Fruit fly (Drosophila melanogaster) whole organism, embryonic: ENCODE data around the gene mTerf3.

Experiments used
- Abd-B ChIP-seq: fragments of 200-800 bp; sonication (Bioruptor generic); optimal IDR thresholded peaks from 2 replicates; lab custom pipeline; 2018; ENCODE audit warnings: missing biosample characterization, mild to moderate bottlenecking, missing genetic modification characterization, moderate library complexity
- CG10543 ChIP-seq: fragments of 200-800 bp; sonication (Bioruptor generic); optimal IDR thresholded peaks from 3 replicates; lab custom pipeline; 2017; ENCODE audit warnings: missing biosample characterization, mild to moderate bottlenecking, missing genetic modification characterization, moderate library complexity
- CG11093 ChIP-seq: fragments of 200-800 bp; sonication (Bioruptor generic); IDR thresholded peaks from 3 replicates; pipeline ENCODE4 v1.3.6; 2022; ENCODE audit warnings: missing biosample characterization, missing genetic modification characterization
- CG12659 ChIP-seq: fragments of 200-800 bp; sonication (Bioruptor generic); optimal IDR thresholded peaks from 3 replicates; lab custom pipeline; 2017; ENCODE audit warnings: mild to moderate bottlenecking, missing biosample characterization, missing genetic modification reagents, missing genetic modification characterization
- CG13123 ChIP-seq: fragments of 200-800 bp; sonication (Bioruptor generic); optimal IDR thresholded peaks from 2 replicates; lab custom pipeline; 2016; ENCODE audit warnings: missing biosample characterization, missing genetic modification characterization
- CG13775 ChIP-seq: fragments of 200-800 bp; sonication (Bioruptor generic); optimal IDR thresholded peaks from 3 replicates; lab custom pipeline; 2017; ENCODE audit warnings: missing biosample characterization, mild to moderate bottlenecking, missing genetic modification characterization
- CG14860 ChIP-seq: fragments of 200-800 bp; sonication (Bioruptor generic); IDR thresholded peaks from 3 replicates; pipeline ENCODE4 v1.3.6; 2022; ENCODE audit warnings: missing biosample characterization, missing genetic modification characterization; ENCODE audit not compliant: partially characterized antibody
- CG30403 ChIP-seq: fragments of 200-800 bp; sonication (Bioruptor generic); optimal IDR thresholded peaks from 3 replicates; lab custom pipeline; 2016; ENCODE audit warnings: missing biosample characterization, missing genetic modification characterization
- CG32772 ChIP-seq: fragments of 200-800 bp; sonication (Bioruptor generic); IDR thresholded peaks from 2 replicates; pipeline ENCODE4 v1.3.6; 2022; ENCODE audit warnings: missing biosample characterization, missing genetic modification characterization
- CG3726 ChIP-seq: fragments of 200-800 bp; sonication (Bioruptor generic); IDR thresholded peaks from 3 replicates; pipeline ENCODE4, ENCODE4 v1.3.6; 2022; ENCODE audit warnings: missing biosample characterization, missing genetic modification characterization
- CG3838 ChIP-seq: fragments of 200-800 bp; sonication (Bioruptor generic); optimal IDR thresholded peaks from 3 replicates; lab custom pipeline; 2016; ENCODE audit warnings: missing biosample characterization, missing genetic modification characterization
- CG6654 ChIP-seq: fragments of 200-800 bp; sonication (Bioruptor generic); optimal IDR thresholded peaks from 2 replicates; lab custom pipeline; 2017; ENCODE audit warnings: missing biosample characterization, mild to moderate bottlenecking, missing genetic modification characterization
- CG6791 ChIP-seq: fragments of 200-800 bp; sonication (Bioruptor generic); IDR thresholded peaks from 3 replicates; pipeline ENCODE4 v1.3.6; 2022; ENCODE audit warnings: missing biosample characterization, missing genetic modification characterization; ENCODE audit not compliant: partially characterized antibody
- CG7372 ChIP-seq: fragments of 200-800 bp; sonication (Bioruptor generic); IDR thresholded peaks from 2 replicates; pipeline ENCODE4 v1.3.6; 2022; ENCODE audit warnings: missing biosample characterization, missing genetic modification characterization
- CoRest ChIP-seq: fragments of 200-800 bp; sonication (Bioruptor generic); optimal IDR thresholded peaks from 3 replicates; lab custom pipeline; 2018; ENCODE audit warnings: missing biosample characterization, mild to moderate bottlenecking, missing genetic modification characterization, moderate library complexity
- Dll ChIP-seq: fragments of 200-800 bp; sonication (Bioruptor generic); IDR thresholded peaks from 4 replicates; pipeline ENCODE4 v1.3.6; 2022; ENCODE audit warnings: missing biosample characterization, missing genetic modification characterization; ENCODE audit not compliant: partially characterized antibody
- HLH4C ChIP-seq: fragments of 200-800 bp; sonication (Bioruptor generic); IDR thresholded peaks from 3 replicates; pipeline ENCODE4 v1.3.6; 2022; ENCODE audit warnings: missing biosample characterization, missing genetic modification characterization; ENCODE audit not compliant: partially characterized antibody
- HLH54F ChIP-seq: fragments of 200-800 bp; sonication (Bioruptor generic); optimal IDR thresholded peaks from 3 replicates; lab custom pipeline; 2016; ENCODE audit warnings: missing biosample characterization, missing genetic modification characterization
- HmgD ChIP-seq: fragments of 200-800 bp; sonication (Bioruptor generic); optimal IDR thresholded peaks from 3 replicates; lab custom pipeline; 2016; ENCODE audit warnings: missing biosample characterization, missing genetic modification characterization
- Neu2 ChIP-seq: fragments of 200-800 bp; sonication (Bioruptor generic); optimal IDR thresholded peaks from 3 replicates; lab custom pipeline; 2016; ENCODE audit warnings: missing biosample characterization, missing genetic modification characterization, borderline replicate concordance
- Nf-YB ChIP-seq: fragments of 200-800 bp; sonication (Bioruptor generic); optimal IDR thresholded peaks from 3 replicates; lab custom pipeline; 2019; ENCODE audit warnings: missing biosample characterization, mild to moderate bottlenecking, missing genetic modification characterization, moderate library complexity
- Oli ChIP-seq: fragments of 200-800 bp; sonication (Bioruptor generic); optimal IDR thresholded peaks from 2 replicates; lab custom pipeline; 2018; ENCODE audit warnings: missing biosample characterization, mild to moderate bottlenecking, missing genetic modification characterization, moderate library complexity
- Rx ChIP-seq: fragments of 200-800 bp; sonication (Bioruptor generic); IDR thresholded peaks from 2 replicates; pipeline ENCODE4 v1.3.6; 2022; ENCODE audit warnings: missing biosample characterization, missing genetic modification characterization
- Side ChIP-seq: fragments of 200-800 bp; sonication (Bioruptor generic); optimal IDR thresholded peaks from 2 replicates; lab custom pipeline; 2016; ENCODE audit warnings: missing biosample characterization, missing genetic modification characterization
- Taf1 ChIP-seq: fragments of 200-800 bp; sonication (Bioruptor generic); IDR thresholded peaks from 2 replicates; pipeline ENCODE4 v1.3.6; 2022; ENCODE audit warnings: missing biosample characterization, missing genetic modification characterization
- Tbp ChIP-seq: fragments of >200 bp; optimal IDR thresholded peaks from 2 replicates; lab custom pipeline; 2018; ENCODE audit warnings: missing biosample characterization, missing genetic modification characterization
- Xbp1 ChIP-seq: fragments of 200-800 bp; sonication (Bioruptor generic); optimal IDR thresholded peaks from 3 replicates; lab custom pipeline; 2016; ENCODE audit warnings: missing biosample characterization, mild to moderate bottlenecking, missing genetic modification characterization
- ac ChIP-seq: fragments of 200-800 bp; sonication (Bioruptor generic); optimal IDR thresholded peaks from 3 replicates; lab custom pipeline; 2017; ENCODE audit warnings: missing biosample characterization, mild to moderate bottlenecking, missing genetic modification characterization
- aop ChIP-seq: fragments of 200-800 bp; sonication (Bioruptor generic); IDR thresholded peaks from 2 replicates; pipeline ENCODE4 v1.3.6; 2022; ENCODE audit warnings: missing biosample characterization, missing genetic modification characterization
- ato ChIP-seq: fragments of 200-800 bp; sonication (Bioruptor generic); IDR thresholded peaks from 2 replicates; pipeline ENCODE4 v1.3.6; 2022; ENCODE audit warnings: missing biosample characterization, missing genetic modification characterization; ENCODE audit not compliant: partially characterized antibody
- cg ChIP-seq: fragments of 200-800 bp; sonication (Bioruptor generic); optimal IDR thresholded peaks from 3 replicates; lab custom pipeline; 2019; ENCODE audit warnings: missing biosample characterization, mild to moderate bottlenecking, missing genetic modification characterization, moderate library complexity
- dmrt99B ChIP-seq: fragments of 200-800 bp; sonication (Bioruptor generic); optimal IDR thresholded peaks from 2 replicates; lab custom pipeline; 2018; ENCODE audit warnings: missing biosample characterization, mild to moderate bottlenecking, missing genetic modification characterization, moderate library complexity
- en ChIP-seq: fragments of 200-800 bp; sonication (Bioruptor generic); optimal IDR thresholded peaks from 2 replicates; lab custom pipeline; 2016; ENCODE audit warnings: missing biosample characterization, missing genetic modification characterization
- fd3F ChIP-seq: fragments of 200-800 bp; sonication (Bioruptor generic); optimal IDR thresholded peaks from 2 replicates; lab custom pipeline; 2018; ENCODE audit warnings: missing biosample characterization, mild to moderate bottlenecking, missing genetic modification characterization, moderate library complexity
- hb ChIP-seq: fragments of 200-800 bp; sonication (Bioruptor generic); IDR thresholded peaks from 3 replicates; pipeline ENCODE4 v1.3.6; 2022; ENCODE audit warnings: missing biosample characterization, missing genetic modification characterization; ENCODE audit not compliant: partially characterized antibody
- ind ChIP-seq: fragments of 200-800 bp; sonication (Bioruptor generic); optimal IDR thresholded peaks from 3 replicates; lab custom pipeline; 2016; ENCODE audit warnings: missing biosample characterization, missing genetic modification characterization
- mld ChIP-seq: fragments of 200-800 bp; sonication (Bioruptor generic); IDR thresholded peaks from 3 replicates; pipeline ENCODE4 v1.3.6; 2022; ENCODE audit warnings: missing biosample characterization, missing genetic modification characterization; ENCODE audit not compliant: partially characterized antibody
- nerfin-1 ChIP-seq: fragments of 200-800 bp; sonication (Bioruptor generic); optimal IDR thresholded peaks from 3 replicates; lab custom pipeline; 2019; ENCODE audit warnings: missing biosample characterization, mild to moderate bottlenecking, missing genetic modification characterization, moderate library complexity
- nerfin-2 ChIP-seq: fragments of 200-800 bp; sonication (Bioruptor generic); IDR thresholded peaks from 2 replicates; pipeline ENCODE4 v1.3.6; 2022; ENCODE audit warnings: missing biosample characterization, missing genetic modification characterization; ENCODE audit not compliant: partially characterized antibody
- oc ChIP-seq: fragments of 200-800 bp; sonication (Bioruptor generic); optimal IDR thresholded peaks from 2 replicates; lab custom pipeline; 2018; ENCODE audit warnings: missing biosample characterization, mild to moderate bottlenecking, missing genetic modification characterization, moderate library complexity
- odd ChIP-seq: fragments of 200-800 bp; sonication (Bioruptor generic); optimal IDR thresholded peaks from 2 replicates; lab custom pipeline; 2017; ENCODE audit warnings: missing biosample characterization, mild to moderate bottlenecking, missing genetic modification characterization
- pan ChIP-seq, 4 experiments: fragments of >200 bp in 3 of 4; fragments of 200-800 bp in 1 of 4; sonication (Bioruptor generic) in 1 of 4; optimal IDR thresholded peaks in 3 of 4; IDR thresholded peaks in 1 of 4; 2 replicates each; pipeline versions ENCODE4 v1.3.6 to Lab custom; 2017 to 2022; ENCODE audit warnings: missing biosample characterization in 2 of 4, missing genetic modification characterization in 2 of 4, mixed read lengths in 1 of 4
- psq ChIP-seq: fragments of 200-800 bp; sonication (Bioruptor generic); optimal IDR thresholded peaks from 2 replicates; lab custom pipeline; 2017; ENCODE audit warnings: missing biosample characterization, missing genetic modification characterization
- tll ChIP-seq, 2 experiments: fragments of 200-800 bp in 1 of 2; fragments of >200 bp in 1 of 2; sonication (Bioruptor generic) in 1 of 2; optimal IDR thresholded peaks; 2 replicates each; lab custom pipeline; 2017 to 2019; ENCODE audit warnings: missing biosample characterization in 2 of 2, missing genetic modification characterization in 2 of 2, mild to moderate bottlenecking in 1 of 2, moderate library complexity in 1 of 2
- tna ChIP-seq: fragments of 200-800 bp; sonication (Bioruptor generic); IDR thresholded peaks from 2 replicates; pipeline ENCODE4 v1.3.6; 2022; ENCODE audit warnings: missing biosample characterization, missing genetic modification characterization; ENCODE audit not compliant: partially characterized antibody
- vnd ChIP-seq: fragments of 200-800 bp; sonication (Bioruptor generic); IDR thresholded peaks from 3 replicates; pipeline ENCODE4 v1.3.6; 2022; ENCODE audit warnings: missing biosample characterization, missing genetic modification characterization; ENCODE audit not compliant: partially characterized antibody

mTerf3 gene

dm6 chr3L:20491525-20492132, 28.9 kb downstream of the mTerf3 start, which contains the start of gene ND-39 (continued):
- TF ChIP-seq cg (GFP tag; lab: Kevin White, UChicago) (no peak), CG6654 (GFP tag; lab: Kevin White, UChicago) (no peak), Tbp (GFP tag; lab: Kevin White, UChicago) (no peak), fd3F (no peak), Side (GFP tag; lab: Kevin White, UChicago) (no peak), tll (GFP tag; optimal IDR thresholded peaks at IDR 0.05; lab: Kevin White, UChicago) (no peak), CG3838 (GFP tag; lab: Kevin White, UChicago) (no peak), pan (optimal IDR thresholded peaks at IDR 0.05; lab: Kevin White, UChicago) (no peak), pan (GFP tag; optimal IDR thresholded peaks at IDR 0.05 in 1 of 2, IDR thresholded peaks at IDR 0.05 in 1 of 2) (no peak), Taf1 (GFP tag; lab: Robert Waterston, UW) (no peak), CG30403 (GFP tag; lab: Kevin White, UChicago) (no peak), Neu2 (GFP tag; lab: Kevin White, UChicago) (peak; percentile 75), oc (tag; lab: Kevin White, UChicago) (no peak), CG10543 (no peak)

dm6 chr3L:20487649-20488048, 32.9 kb downstream of the mTerf3 start:
- TF ChIP-seq Nf-YB (GFP tag; lab: Kevin White, UChicago) (no peak), vnd (peak; percentile 61), CG7372 (GFP tag; lab: Robert Waterston, UW) (no peak), tna (GFP tag; lab: Robert Waterston, UW) (peak; percentile 33; the same call in 1 of the 2 replicates), ac (GFP tag; lab: Kevin White, UChicago) (no peak), CG12659 (GFP tag; lab: Kevin White, UChicago) (no peak), HLH4C (peak; percentile 69), CG13123 (no peak), Abd-B (GFP tag; lab: Kevin White, UChicago) (no peak), hb (GFP tag; lab: Robert Waterston, UW) (0 out of 3 replicates have a peak, but pooled peaks have one; percentile 58), CG11093 (GFP tag; lab: Robert Waterston, UW) (no peak), CG3726 (no peak), CG6791 (GFP tag; lab: Robert Waterston, UW) (0 out of 3 replicates have a peak, but pooled peaks have one; percentile 20), dmrt99B (tag; lab: Kevin White, UChicago) (no peak), Rx (GFP tag; lab: Robert Waterston, UW) (no peak), HLH54F (GFP tag; lab: Kevin White, UChicago) (no peak), CG13775 (no peak), aop (GFP tag; lab: Robert Waterston, UW) (no peak), Dll (GFP tag; lab: Robert Waterston, UW) (0 out of 4 replicates have a peak, but pooled peaks have one; percentile 27), Xbp1 (no peak), mld (GFP tag; lab: Robert Waterston, UW) (0 out of 3 replicates have a peak, but pooled peaks have one; percentile 45), CG32772 (GFP tag; lab: Robert Waterston, UW) (no peak), Oli (tag; lab: Kevin White, UChicago) (no peak), CG14860 (GFP tag; lab: Robert Waterston, UW) (peak; percentile 60; the same call in 1 of the 3 replicates), psq (no peak), ind (GFP tag; lab: Kevin White, UChicago) (no peak), nerfin-2 (GFP tag; lab: Robert Waterston, UW) (peak; percentile 59; the same call in 1 of the 2 replicates), odd (GFP tag; lab: Kevin White, UChicago) (no peak), en (no peak), HmgD (no peak), nerfin-1 (tag; lab: Kevin White, UChicago) (no peak), ato (GFP tag; lab: Robert Waterston, UW) (0 out of 2 replicates have a peak, but pooled peaks have one; percentile 9), CoRest (tag; lab: Kevin White, UChicago) (no peak)
